Worm (Caenorhabditis elegans) whole organism, L1 larva: Measurements from ENCODE around the gene glb-9.

Experiments
- Y116A8C.19 ChIP-seq: sonication (generic microtip); optimal IDR thresholded peaks from 2 replicates; lab custom pipeline; 2016; ENCODE audit warnings: missing compliant biosample characterization, missing genetic modification characterization, borderline replicate concordance
- aha-1 ChIP-seq: fragments of 150-350 bp; optimal IDR thresholded peaks from 2 replicates; lab custom pipeline; 2014; ENCODE audit warnings: missing biosample characterization, missing genetic modification characterization
- alr-1 ChIP-seq: fragments of 200-800 bp; sonication (Bioruptor generic); optimal IDR thresholded peaks from 2 replicates; lab custom pipeline; 2018; ENCODE audit warnings: borderline replicate concordance, mild to moderate bottlenecking, missing genetic modification characterization, missing compliant biosample characterization
- aly-2 ChIP-seq: fragments of 150-350 bp; optimal IDR thresholded peaks from 2 replicates; lab custom pipeline; 2014; ENCODE audit warnings: missing biosample characterization, missing genetic modification characterization
- ama-1 ChIP-seq: fragments of 150-350 bp; optimal IDR thresholded peaks from 2 replicates; lab custom pipeline; 2014
- blmp-1 ChIP-seq: fragments of 150-350 bp; optimal IDR thresholded peaks from 2 replicates; lab custom pipeline; 2014; ENCODE audit warnings: missing biosample characterization, missing genetic modification characterization
- ceh-63 ChIP-seq: fragments of 200-800 bp; sonication (Bioruptor generic); optimal IDR thresholded peaks from 2 replicates; lab custom pipeline; 2018; ENCODE audit warnings: mild to moderate bottlenecking, missing genetic modification characterization, missing compliant biosample characterization
- ceh-82 ChIP-seq, 3 experiments: fragments of 150-350 bp in 1 of 3; sonication (generic microtip) in 2 of 3; optimal IDR thresholded peaks; 2 replicates each; lab custom pipeline; 2014 to 2017; ENCODE audit warnings: missing biosample characterization in 3 of 3, missing genetic modification characterization in 3 of 3
- ceh-88 ChIP-seq: fragments of 200-800 bp; sonication (Bioruptor generic); IDR thresholded peaks from 2 replicates; pipeline ENCODE4 v1.3.6; 2022; ENCODE audit warnings: missing genetic modification characterization, missing compliant biosample characterization
- ceh-90 ChIP-seq: sonication (generic microtip); optimal IDR thresholded peaks from 2 replicates; lab custom pipeline; 2016; ENCODE audit warnings: missing genetic modification characterization, missing compliant biosample characterization
- ces-1 ChIP-seq: fragments of 150-350 bp; optimal IDR thresholded peaks from 2 replicates; lab custom pipeline; 2014; ENCODE audit warnings: missing biosample characterization, missing genetic modification reagents, missing genetic modification characterization
- efl-1 ChIP-seq, 4 experiments: fragments of 150-350 bp; optimal IDR thresholded peaks in 3 of 4; peaks in 1 of 4; 1 replicate in 1 of 4; 2 replicates in 3 of 4; lab custom pipeline; 2014; ENCODE audit warnings: missing biosample characterization in 2 of 4, missing genetic modification characterization in 2 of 4, missing genetic modification reagents in 2 of 4
- egl-13 ChIP-seq: sonication (generic microtip); optimal IDR thresholded peaks from 2 replicates; lab custom pipeline; 2016; ENCODE audit warnings: missing genotype, missing genetic modification reagents, missing genetic modification characterization, missing compliant biosample characterization
- elt-3 ChIP-seq, 6 experiments: fragments of 150-350 bp in 1 of 6; sonication (generic microtip); optimal IDR thresholded peaks; 2 replicates each; lab custom pipeline; 2017 to 2018; ENCODE audit warnings: missing biosample characterization in 6 of 6, missing genetic modification characterization in 6 of 6, inconsistent platforms in 1 of 6
- ets-5 ChIP-seq: fragments of 200-800 bp; sonication (Bioruptor generic); IDR thresholded peaks from 2 replicates; pipeline ENCODE4 v1.3.6; 2022; ENCODE audit warnings: missing genetic modification characterization, missing compliant biosample characterization
- fkh-4 ChIP-seq: sonication (generic microtip); optimal IDR thresholded peaks from 2 replicates; lab custom pipeline; 2016; ENCODE audit warnings: missing compliant biosample characterization, missing genetic modification characterization, borderline replicate concordance
- fkh-8 ChIP-seq: sonication (generic microtip); optimal IDR thresholded peaks from 2 replicates; lab custom pipeline; 2016; ENCODE audit warnings: mild to moderate bottlenecking, missing genetic modification characterization, missing compliant biosample characterization
- fos-1 ChIP-seq: fragments of 150-350 bp; optimal IDR thresholded peaks from 2 replicates; lab custom pipeline; 2014; ENCODE audit warnings: missing biosample characterization, missing genetic modification characterization
- grh-1 ChIP-seq: fragments of 200-800 bp; sonication (Bioruptor generic); IDR thresholded peaks from 2 replicates; pipeline ENCODE4 v1.3.6; 2022; ENCODE audit warnings: missing genetic modification reagents, missing genetic modification characterization, missing compliant biosample characterization
- hlh-17 ChIP-seq: fragments of 200-800 bp; sonication (Bioruptor generic); optimal IDR thresholded peaks from 2 replicates; lab custom pipeline; 2018; ENCODE audit warnings: missing genetic modification characterization, mild to moderate bottlenecking, missing compliant biosample characterization, moderate library complexity, borderline replicate concordance
- hlh-4 ChIP-seq: sonication (generic microtip); optimal IDR thresholded peaks from 2 replicates; lab custom pipeline; 2016; ENCODE audit warnings: mild to moderate bottlenecking, missing genetic modification characterization, missing compliant biosample characterization
- lin-13 ChIP-seq: fragments of 150-350 bp; optimal IDR thresholded peaks from 2 replicates; lab custom pipeline; 2014; ENCODE audit warnings: missing biosample characterization, missing genetic modification reagents, missing genetic modification characterization
- lin-14 ChIP-seq: fragments of 200-800 bp; sonication (Bioruptor generic); optimal IDR thresholded peaks from 2 replicates; lab custom pipeline; 2018; ENCODE audit warnings: mild to moderate bottlenecking, missing genetic modification characterization, moderate library complexity, missing compliant biosample characterization
- lin-35 ChIP-seq, 2 experiments: fragments of 150-350 bp; optimal IDR thresholded peaks; 2 replicates each; lab custom pipeline; 2014; ENCODE audit warnings: missing biosample characterization in 2 of 2, missing genetic modification characterization in 2 of 2, missing genetic modification reagents in 2 of 2
- lin-39 ChIP-seq: fragments of 150-350 bp; optimal IDR thresholded peaks from 2 replicates; lab custom pipeline; 2014; ENCODE audit warnings: missing biosample characterization, missing genetic modification reagents, missing genetic modification characterization
- lir-3 ChIP-seq: sonication (generic microtip); optimal IDR thresholded peaks from 2 replicates; lab custom pipeline; 2016; ENCODE audit warnings: mild to moderate bottlenecking, missing genetic modification characterization, moderate library complexity, missing compliant biosample characterization; ENCODE audit not compliant: poor library complexity
- nhr-11 ChIP-seq: fragments of 150-350 bp; optimal IDR thresholded peaks from 2 replicates; lab custom pipeline; 2014; ENCODE audit warnings: missing biosample characterization, missing genetic modification characterization
- nhr-19 ChIP-seq: fragments of 200-800 bp; sonication (Bioruptor generic); conservative IDR thresholded peaks from 2 replicates; pipeline ENCODE4 v1.3.6; 2022; ENCODE audit warnings: missing genetic modification characterization, missing compliant biosample characterization
- nhr-20 ChIP-seq: sonication (generic microtip); optimal IDR thresholded peaks from 2 replicates; lab custom pipeline; 2016; ENCODE audit warnings: mild to moderate bottlenecking, missing genetic modification characterization, missing compliant biosample characterization
- nhr-237 ChIP-seq: fragments of 150-350 bp; optimal IDR thresholded peaks from 2 replicates; lab custom pipeline; 2014; ENCODE audit warnings: missing biosample characterization, missing genetic modification characterization
- nhr-76 ChIP-seq: sonication (generic microtip); optimal IDR thresholded peaks from 2 replicates; lab custom pipeline; 2017; ENCODE audit warnings: missing biosample characterization, missing genetic modification characterization
- nhr-77 ChIP-seq: fragments of 150-350 bp; optimal IDR thresholded peaks from 2 replicates; lab custom pipeline; 2014; ENCODE audit warnings: missing biosample characterization, missing genetic modification characterization
- nhr-84 ChIP-seq: sonication (generic microtip); optimal IDR thresholded peaks from 2 replicates; lab custom pipeline; 2017; ENCODE audit warnings: missing biosample characterization, missing genetic modification characterization
- nhr-85 ChIP-seq: sonication (generic microtip); peaks from one replicate; lab custom pipeline; 2016; ENCODE audit warnings: missing genetic modification characterization, inconsistent platforms, missing compliant biosample characterization
- pag-3 ChIP-seq: sonication (generic microtip); optimal IDR thresholded peaks from 2 replicates; lab custom pipeline; 2017; ENCODE audit warnings: missing genetic modification characterization, mild to moderate bottlenecking, missing compliant biosample characterization, antibody characterized with exemption, borderline replicate concordance; ENCODE audit not compliant: insufficient read depth
- rnt-1 ChIP-seq: sonication (generic microtip); optimal IDR thresholded peaks from 2 replicates; lab custom pipeline; 2016; ENCODE audit warnings: mild to moderate bottlenecking, missing genetic modification characterization, moderate library complexity, missing compliant biosample characterization
- skn-1 ChIP-seq: fragments of 150-350 bp; optimal IDR thresholded peaks from 2 replicates; lab custom pipeline; 2014; ENCODE audit warnings: missing biosample characterization, missing genetic modification characterization
- snpc-4 ChIP-seq: fragments of 150-350 bp; optimal IDR thresholded peaks from 2 replicates; lab custom pipeline; 2014; ENCODE audit warnings: missing biosample characterization, missing genetic modification characterization
- snu-23 ChIP-seq: sonication (generic microtip); optimal IDR thresholded peaks from 2 replicates; lab custom pipeline; 2016; ENCODE audit warnings: missing genetic modification characterization, missing compliant biosample characterization
- sox-4 ChIP-seq: sonication (generic microtip); optimal IDR thresholded peaks from 2 replicates; lab custom pipeline; 2016; ENCODE audit warnings: missing genetic modification characterization, missing compliant biosample characterization
- sptf-1 ChIP-seq: fragments of 150-350 bp; optimal IDR thresholded peaks from 2 replicates; lab custom pipeline; 2014; ENCODE audit warnings: missing biosample characterization, missing genetic modification characterization
- sup-37 ChIP-seq: fragments of 200-800 bp; sonication (Bioruptor generic); optimal IDR thresholded peaks from 2 replicates; lab custom pipeline; 2018; ENCODE audit warnings: mild to moderate bottlenecking, missing genetic modification characterization, missing compliant biosample characterization
- swsn-7 ChIP-seq: sonication (generic microtip); optimal IDR thresholded peaks from 2 replicates; lab custom pipeline; 2016; ENCODE audit warnings: missing genetic modification characterization, missing compliant biosample characterization
- tbx-2 ChIP-seq: sonication (generic microtip); optimal IDR thresholded peaks from 2 replicates; lab custom pipeline; 2016; ENCODE audit warnings: missing genetic modification characterization, missing compliant biosample characterization
- tlp-1 ChIP-seq: fragments of 150-350 bp; optimal IDR thresholded peaks from 2 replicates; lab custom pipeline; 2014; ENCODE audit warnings: missing biosample characterization, missing genetic modification characterization
- unc-130 ChIP-seq: fragments of 150-350 bp; optimal IDR thresholded peaks from 2 replicates; lab custom pipeline; 2017; ENCODE audit warnings: missing biosample characterization, missing genetic modification characterization, inconsistent platforms
- unc-30 ChIP-seq: sonication (generic microtip); optimal IDR thresholded peaks from 2 replicates; lab custom pipeline; 2017; ENCODE audit warnings: missing biosample characterization, missing genetic modification characterization
- unc-62 ChIP-seq: fragments of 150-350 bp; optimal IDR thresholded peaks from 2 replicates; lab custom pipeline; 2014; ENCODE audit warnings: missing biosample characterization, missing genetic modification reagents, missing genetic modification characterization
- unc-86 ChIP-seq: sonication (generic microtip); optimal IDR thresholded peaks from 2 replicates; lab custom pipeline; 2016; ENCODE audit warnings: missing genetic modification characterization, missing compliant biosample characterization
- unc-98 ChIP-seq: fragments of 200-800 bp; sonication (Bioruptor generic); IDR thresholded peaks from 2 replicates; pipeline ENCODE4 v1.3.6; 2022; ENCODE audit warnings: missing genetic modification characterization, missing compliant biosample characterization
- zip-4 ChIP-seq: fragments of 200-800 bp; sonication (Bioruptor generic); optimal IDR thresholded peaks from 2 replicates; lab custom pipeline; 2018; ENCODE audit warnings: mild to moderate bottlenecking, missing genetic modification characterization, moderate library complexity, missing compliant biosample characterization

glb-9 gene

ce11 chrII:7478487-7479234 lies 40.5 kb downstream of the glb-9 start, which contains the start of the genes aka-1 and ubc-6:
TSS of gene aka-1 (minus strand) at chrII:7478537.
TSS of gene ubc-6 (plus strand) at chrII:7479187.
- TF ChIP-seq ceh-63 (no peak), zip-4 (GFP tag; lab: Kevin White, UChicago) (peak; percentile 50), lin-14 (GFP tag; lab: Kevin White, UChicago) (peak; percentile 87), fkh-8 (tag; lab: Kevin White, UChicago) (peak; percentile 78), hlh-17 (no peak), unc-30 (no peak), fos-1 (tag; lab: Kevin White, UChicago) (peak; percentile 42), sup-37 (GFP tag; lab: Kevin White, UChicago) (no peak), efl-1 (optimal IDR thresholded peaks at IDR 0.05; lab: Kevin White, UChicago) (peak; percentile 74 to 76), efl-1 (GFP tag; optimal IDR thresholded peaks at IDR 0.05 in 1 of 2; lab: Kevin White, UChicago) (peak; percentile 67 to 96), lir-3 (peak; percentile 71), elt-3 (tag; optimal IDR thresholded peaks at IDR 0.05; lab: Kevin White, UChicago) (peak in 1 of 6 experiments; percentile 45), swsn-7 (tag; lab: Kevin White, UChicago) (peak; percentile 79), egl-13 (tag; lab: Kevin White, UChicago) (peak; percentile 68), nhr-84 (tag; lab: Kevin White, UChicago) (no peak), tlp-1 (tag; lab: Kevin White, UChicago) (no peak), skn-1 (peak; percentile 48), nhr-20 (peak; percentile 88), unc-98 (GFP tag; lab: Robert Waterston, UW) (no peak), aly-2 (tag; lab: Kevin White, UChicago) (no peak), nhr-11 (peak; percentile 17), nhr-77 (peak; percentile 82), ceh-82 (tag; optimal IDR thresholded peaks at IDR 0.05; lab: Kevin White, UChicago) (peak; percentile 46 to 85 (median 68)), ceh-88 (GFP tag; lab: Robert Waterston, UW) (peak; percentile 72), pag-3 (tag; lab: Kevin White, UChicago) (no peak), snpc-4 (peak; percentile 42), unc-86 (tag; lab: Kevin White, UChicago) (peak; percentile 82), nhr-76 (tag; lab: Kevin White, UChicago) (peak; percentile 30), fkh-4 (tag; lab: Kevin White, UChicago) (no peak), lin-35 (GFP tag; optimal IDR thresholded peaks at IDR 0.05; lab: Kevin White, UChicago) (peak; percentile 70 to 84), unc-62 (GFP tag; lab: Kevin White, UChicago) (no peak), nhr-19 (GFP tag; lab: Robert Waterston, UW) (peak; percentile 92), sptf-1 (no peak), lin-39 (no peak), unc-130 (tag; lab: Kevin White, UChicago) (peak; percentile 33), nhr-237 (tag; lab: Kevin White, UChicago) (no peak), ama-1 (lab: Kevin White, UChicago) (no peak), grh-1 (GFP tag; lab: Robert Waterston, UW) (peak; percentile 90), hlh-4 (tag; lab: Kevin White, UChicago) (no peak), aha-1 (tag; lab: Kevin White, UChicago) (no peak), Y116A8C.19 (tag; lab: Kevin White, UChicago) (no peak), alr-1 (tag; lab: Kevin White, UChicago) (no peak), snu-23 (GFP tag; lab: Kevin White, UChicago) (peak; percentile 89), rnt-1 (peak; percentile 83), ets-5 (GFP tag; lab: Robert Waterston, UW) (no peak), nhr-85 (tag; lab: Kevin White, UChicago) (peak; percentile 93), ceh-90 (tag; lab: Kevin White, UChicago) (no peak), tbx-2 (tag; lab: Kevin White, UChicago) (peak; percentile 86), lin-13 (peak; percentile 54), sox-4 (tag; lab: Kevin White, UChicago) (peak; percentile 57), ces-1 (GFP tag; lab: Kevin White, UChicago) (no peak), blmp-1 (tag; lab: Kevin White, UChicago) (peak; percentile 49)
